Fruit fly (Drosophila melanogaster) whole organism, embryonic: Measurements from ENCODE around the gene Cad88C.

Source experiments
- Asciz ChIP-seq: fragments of 200-800 bp; sonication (Bioruptor generic); optimal IDR thresholded peaks from 2 replicates; lab custom pipeline; 2017; ENCODE audit warnings: missing biosample characterization, mild to moderate bottlenecking, missing genetic modification characterization, missing genetic modification reagents
- Awh ChIP-seq: fragments of 200-800 bp; sonication (Bioruptor generic); IDR thresholded peaks from 2 replicates; pipeline ENCODE4, ENCODE4 v1.3.6; 2022; ENCODE audit warnings: missing biosample characterization, missing genetic modification characterization
- BtbVII ChIP-seq: fragments of 200-800 bp; sonication (Bioruptor generic); optimal IDR thresholded peaks from 3 replicates; lab custom pipeline; 2017; ENCODE audit warnings: missing biosample characterization, mild to moderate bottlenecking, missing genetic modification characterization
- Bteb2 ChIP-seq: fragments of 200-800 bp; sonication (Bioruptor generic); optimal IDR thresholded peaks from 2 replicates; lab custom pipeline; 2016; ENCODE audit warnings: missing biosample characterization, missing genetic modification characterization
- CG10654 ChIP-seq: fragments of 200-800 bp; sonication (Bioruptor generic); optimal IDR thresholded peaks from 2 replicates; lab custom pipeline; 2016; ENCODE audit warnings: missing biosample characterization, missing genetic modification characterization
- CG12155 ChIP-seq: fragments of 200-800 bp; sonication (Bioruptor generic); optimal IDR thresholded peaks from 3 replicates; lab custom pipeline; 2016; ENCODE audit warnings: missing biosample characterization, missing genetic modification characterization
- CG14441 ChIP-seq: fragments of 200-800 bp; sonication (Bioruptor generic); IDR thresholded peaks from 2 replicates; pipeline ENCODE4 v1.3.6; 2022; ENCODE audit warnings: missing biosample characterization, missing genetic modification characterization
- CG14710 ChIP-seq: fragments of 200-800 bp; sonication (Bioruptor generic); optimal IDR thresholded peaks from 3 replicates; lab custom pipeline; 2019; ENCODE audit warnings: missing biosample characterization, mild to moderate bottlenecking, missing genetic modification characterization, moderate library complexity
- CG15514 ChIP-seq: fragments of 200-800 bp; sonication (Bioruptor generic); optimal IDR thresholded peaks from 3 replicates; lab custom pipeline; 2017; ENCODE audit warnings: missing biosample characterization, missing genetic modification characterization, mild to moderate bottlenecking, moderate library complexity, missing genetic modification reagents
- CG17385 ChIP-seq: fragments of 200-800 bp; sonication (Bioruptor generic); optimal IDR thresholded peaks from 3 replicates; lab custom pipeline; 2018; ENCODE audit warnings: missing biosample characterization, mild to moderate bottlenecking, missing genetic modification characterization
- CG17612 ChIP-seq: fragments of 200-800 bp; sonication (Bioruptor generic); IDR thresholded peaks from 2 replicates; pipeline ENCODE4 v1.3.6; 2022; ENCODE audit warnings: missing biosample characterization, missing genetic modification characterization
- CG2199 ChIP-seq: fragments of 200-800 bp; sonication (Bioruptor generic); IDR thresholded peaks from 3 replicates; pipeline ENCODE4 v1.3.6; 2022; ENCODE audit warnings: missing biosample characterization, missing genetic modification characterization
- CG31441 ChIP-seq: fragments of 200-800 bp; sonication (Bioruptor generic); IDR thresholded peaks from 2 replicates; pipeline ENCODE4 v1.3.6; 2022; ENCODE audit warnings: missing biosample characterization, missing genetic modification characterization
- CG6254 ChIP-seq: fragments of 200-800 bp; sonication (Bioruptor generic); optimal IDR thresholded peaks from 3 replicates; lab custom pipeline; 2017; ENCODE audit warnings: mild to moderate bottlenecking, missing biosample characterization, missing genetic modification reagents, missing genetic modification characterization
- CG6689 ChIP-seq: fragments of 200-800 bp; sonication (Bioruptor generic); IDR thresholded peaks from 2 replicates; pipeline ENCODE4 v1.3.6; 2022; ENCODE audit warnings: missing biosample characterization, missing genetic modification characterization
- CG6765 ChIP-seq: fragments of 200-800 bp; sonication (Bioruptor generic); optimal IDR thresholded peaks from 3 replicates; lab custom pipeline; 2017; ENCODE audit warnings: missing biosample characterization, mild to moderate bottlenecking, missing genetic modification characterization
- CG7745 ChIP-seq: fragments of 200-800 bp; sonication (Bioruptor generic); optimal IDR thresholded peaks from 2 replicates; lab custom pipeline; 2018; ENCODE audit warnings: missing biosample characterization, mild to moderate bottlenecking, missing genetic modification characterization, moderate library complexity
- CG8478 ChIP-seq: fragments of >200 bp; optimal IDR thresholded peaks from 2 replicates; lab custom pipeline; 2018
- CG9437 ChIP-seq: fragments of 200-800 bp; sonication (Bioruptor generic); optimal IDR thresholded peaks from 2 replicates; lab custom pipeline; 2018; ENCODE audit warnings: missing biosample characterization, mild to moderate bottlenecking, missing genetic modification characterization
- Dfd ChIP-seq, 2 experiments: fragments of >200 bp; optimal IDR thresholded peaks; 2 replicates each; lab custom pipeline; 2017; ENCODE audit warnings: missing biosample characterization in 2 of 2, missing genetic modification characterization in 2 of 2
- Dll ChIP-seq: fragments of 200-800 bp; sonication (Bioruptor generic); IDR thresholded peaks from 4 replicates; pipeline ENCODE4 v1.3.6; 2022; ENCODE audit warnings: missing biosample characterization, missing genetic modification characterization; ENCODE audit not compliant: partially characterized antibody
- ERR ChIP-seq: fragments of 200-800 bp; sonication (Bioruptor generic); optimal IDR thresholded peaks from 2 replicates; lab custom pipeline; 2016; ENCODE audit warnings: missing biosample characterization, missing genetic modification characterization
- Gsc ChIP-seq: fragments of 200-800 bp; sonication (Bioruptor generic); IDR thresholded peaks from 2 replicates; pipeline ENCODE4 v1.3.6; 2022; ENCODE audit warnings: missing biosample characterization, missing genetic modification characterization
- H2.0 ChIP-seq: fragments of 200-800 bp; sonication (Bioruptor generic); IDR thresholded peaks from 2 replicates; pipeline ENCODE4 v1.3.6; 2022; ENCODE audit warnings: missing biosample characterization, missing genetic modification characterization
- Hr78 ChIP-seq, 2 experiments: fragments of 200-800 bp in 1 of 2; fragments of >200 bp in 1 of 2; sonication (Bioruptor generic) in 1 of 2; optimal IDR thresholded peaks; 2 replicates each; lab custom pipeline; 2017 to 2019; ENCODE audit warnings: missing biosample characterization in 2 of 2, missing genetic modification characterization in 2 of 2, mild to moderate bottlenecking in 1 of 2, moderate library complexity in 1 of 2
- Med ChIP-seq: fragments of 200-800 bp; sonication (Bioruptor generic); peaks from one replicate; lab custom pipeline; 2016; ENCODE audit warnings: missing biosample characterization, missing genetic modification characterization, mild to moderate bottlenecking, inconsistent platforms, moderate library complexity
- PHDP ChIP-seq: fragments of 200-800 bp; sonication (Bioruptor generic); optimal IDR thresholded peaks from 3 replicates; lab custom pipeline; 2018; ENCODE audit warnings: missing biosample characterization, mild to moderate bottlenecking, missing genetic modification characterization, moderate library complexity
- Six4 ChIP-seq: fragments of 200-800 bp; sonication (Bioruptor generic); optimal IDR thresholded peaks from 2 replicates; lab custom pipeline; 2016; ENCODE audit warnings: missing biosample characterization, missing genetic modification characterization
- Sox102F ChIP-seq: fragments of 200-800 bp; sonication (Bioruptor generic); optimal IDR thresholded peaks from 2 replicates; lab custom pipeline; 2018; ENCODE audit warnings: missing biosample characterization, mild to moderate bottlenecking, missing genetic modification characterization, moderate library complexity
- Sry-δ ChIP-seq: fragments of 200-800 bp; sonication (Bioruptor generic); optimal IDR thresholded peaks from 2 replicates; lab custom pipeline; 2016; ENCODE audit warnings: missing biosample characterization, missing genetic modification characterization
- Tbp ChIP-seq: fragments of >200 bp; optimal IDR thresholded peaks from 2 replicates; lab custom pipeline; 2018; ENCODE audit warnings: missing biosample characterization, missing genetic modification characterization
- ato ChIP-seq: fragments of 200-800 bp; sonication (Bioruptor generic); IDR thresholded peaks from 2 replicates; pipeline ENCODE4 v1.3.6; 2022; ENCODE audit warnings: missing biosample characterization, missing genetic modification characterization; ENCODE audit not compliant: partially characterized antibody
- az2 ChIP-seq: fragments of 200-800 bp; sonication (Bioruptor generic); optimal IDR thresholded peaks from 3 replicates; lab custom pipeline; 2016; ENCODE audit warnings: missing biosample characterization, missing genetic modification characterization
- bab2 ChIP-seq: fragments of 200-800 bp; sonication (Bioruptor generic); optimal IDR thresholded peaks from 2 replicates; lab custom pipeline; 2016; ENCODE audit warnings: missing biosample characterization, missing genetic modification characterization
- bbx ChIP-seq: fragments of 200-800 bp; sonication (Bioruptor generic); IDR thresholded peaks from 2 replicates; pipeline ENCODE4 v1.3.6; 2022; ENCODE audit warnings: missing biosample characterization, missing genetic modification characterization; ENCODE audit not compliant: partially characterized antibody
- btn ChIP-seq: fragments of 200-800 bp; sonication (Bioruptor generic); optimal IDR thresholded peaks from 2 replicates; lab custom pipeline; 2016; ENCODE audit warnings: missing biosample characterization, missing genetic modification characterization
- cas ChIP-seq: fragments of 200-800 bp; sonication (Bioruptor generic); IDR thresholded peaks from 2 replicates; pipeline ENCODE4 v1.3.6; 2022; ENCODE audit warnings: missing biosample characterization, missing genetic modification characterization
- chm ChIP-seq: fragments of 200-800 bp; sonication (Bioruptor generic); IDR thresholded peaks from 2 replicates; pipeline ENCODE4 v1.3.6; 2022; ENCODE audit warnings: missing biosample characterization, missing genetic modification characterization
- fd64A ChIP-seq: fragments of 200-800 bp; sonication (Bioruptor generic); optimal IDR thresholded peaks from 3 replicates; lab custom pipeline; 2018; ENCODE audit warnings: missing biosample characterization, mild to moderate bottlenecking, missing genetic modification characterization
- fru ChIP-seq: fragments of >200 bp; optimal IDR thresholded peaks from 2 replicates; lab custom pipeline; 2017
- ftz-f1 ChIP-seq: fragments of 200-800 bp; sonication (Bioruptor generic); optimal IDR thresholded peaks from 2 replicates; lab custom pipeline; 2016; ENCODE audit warnings: missing biosample characterization, missing genetic modification characterization
- gce ChIP-seq: fragments of 200-800 bp; sonication (Bioruptor generic); IDR thresholded peaks from 3 replicates; pipeline ENCODE4 v1.3.6; 2022; ENCODE audit warnings: missing biosample characterization, missing genetic modification characterization
- gcm2 ChIP-seq: fragments of 200-800 bp; sonication (Bioruptor generic); optimal IDR thresholded peaks from 2 replicates; lab custom pipeline; 2016; ENCODE audit warnings: missing biosample characterization, missing genetic modification characterization
- grn ChIP-seq: fragments of 200-800 bp; sonication (Bioruptor generic); optimal IDR thresholded peaks from 3 replicates; lab custom pipeline; 2017; ENCODE audit warnings: missing biosample characterization, missing genetic modification characterization
- her ChIP-seq: fragments of 200-800 bp; sonication (Bioruptor generic); optimal IDR thresholded peaks from 2 replicates; lab custom pipeline; 2016; ENCODE audit warnings: missing biosample characterization, missing genetic modification characterization
- hkb ChIP-seq, 2 experiments: fragments of 200-800 bp in 1 of 2; fragments of >200 bp in 1 of 2; sonication (Bioruptor generic) in 1 of 2; IDR thresholded peaks in 1 of 2; optimal IDR thresholded peaks in 1 of 2; 2 replicates each; pipeline versions ENCODE4 v1.3.6 to Lab custom; 2017 to 2022; ENCODE audit warnings: missing biosample characterization in 1 of 2, missing genetic modification characterization in 1 of 2
- ro ChIP-seq: fragments of 200-800 bp; sonication (Bioruptor generic); IDR thresholded peaks from 2 replicates; pipeline ENCODE4 v1.3.6; 2022; ENCODE audit warnings: missing biosample characterization, missing genetic modification characterization
- sna ChIP-seq: fragments of 200-800 bp; sonication (Bioruptor generic); IDR thresholded peaks from 2 replicates; pipeline ENCODE4 v1.3.6; 2022; ENCODE audit warnings: missing biosample characterization, missing genetic modification characterization; ENCODE audit not compliant: partially characterized antibody
- toy ChIP-seq: fragments of 200-800 bp; sonication (Bioruptor generic); IDR thresholded peaks from 2 replicates; pipeline ENCODE4 v1.3.6; 2022; ENCODE audit warnings: missing biosample characterization, missing genetic modification characterization
- zfh1 ChIP-seq: fragments of 200-800 bp; sonication (Bioruptor generic); IDR thresholded peaks from 3 replicates; pipeline ENCODE4 v1.3.6; 2022; ENCODE audit warnings: missing biosample characterization, missing genetic modification characterization

Cad88C gene

DNA sequence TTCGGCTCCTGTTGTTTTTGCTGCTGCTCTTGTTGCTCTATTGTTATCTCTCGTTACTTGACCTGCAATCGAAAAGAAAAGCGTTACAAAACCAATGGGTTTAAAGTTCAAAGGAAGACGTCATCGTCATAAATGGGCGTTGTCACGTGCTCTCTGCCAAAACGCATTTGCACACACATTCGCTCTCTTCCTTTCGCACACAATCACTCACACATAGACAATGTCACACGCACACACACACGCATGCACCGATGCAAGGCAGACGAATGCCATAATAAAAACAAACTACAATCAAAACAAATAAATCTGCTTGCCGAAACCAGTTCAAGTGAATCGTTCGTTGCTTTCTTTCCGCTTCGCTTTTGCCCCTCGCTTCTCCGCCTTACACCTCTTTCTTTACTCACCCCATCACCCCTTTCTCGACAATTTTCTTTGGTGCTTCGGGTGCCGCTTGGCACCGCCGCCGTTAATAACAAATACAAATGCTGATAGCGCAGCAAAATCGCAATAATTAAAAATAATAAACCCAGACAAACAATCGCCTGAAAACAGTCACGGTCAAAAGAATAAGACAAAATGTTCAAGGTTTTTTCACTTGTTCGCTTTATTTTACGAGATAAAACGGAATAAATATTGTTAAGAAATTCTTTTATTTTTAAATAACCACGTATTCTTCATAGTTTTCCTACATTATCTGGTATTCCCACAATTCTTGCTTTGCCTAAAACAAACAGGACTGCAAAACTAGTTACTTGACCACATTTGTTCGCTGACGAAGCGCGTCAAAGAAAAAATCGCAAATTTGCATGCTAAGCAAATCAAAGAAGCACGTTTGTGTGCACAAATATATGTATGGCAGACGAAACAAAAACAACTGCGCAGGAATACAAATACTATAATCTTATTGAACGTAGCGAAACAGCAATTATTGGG lies 19.3 kb downstream of the Cad88C start (continued):
- TF ChIP-seq btn (no peak), hkb (optimal IDR thresholded peaks at IDR 0.05; lab: Kevin White, UChicago) (no peak), hkb (GFP tag; IDR thresholded peaks at IDR 0.05; lab: Robert Waterston, UW) (no peak), Bteb2 (GFP tag; lab: Kevin White, UChicago) (no peak), Awh (GFP tag; lab: Robert Waterston, UW) (no peak), gcm2 (GFP tag; lab: Kevin White, UChicago) (no peak), CG17612 (no peak), az2 (GFP tag; lab: Kevin White, UChicago) (no peak), CG17385 (GFP tag; lab: Kevin White, UChicago) (no peak), Tbp (GFP tag; lab: Kevin White, UChicago) (no peak), CG14441 (GFP tag; lab: Robert Waterston, UW) (no peak), Med (GFP tag; lab: Kevin White, UChicago) (peak; percentile 62), fru (lab: Kevin White, UChicago) (no peak), cas (no peak), Asciz (peak; percentile 24), Hr78 (GFP tag; optimal IDR thresholded peaks at IDR 0.05; lab: Kevin White, UChicago) (no peak), CG14710 (tag; lab: Kevin White, UChicago) (no peak), PHDP (tag; lab: Kevin White, UChicago) (no peak), BtbVII (GFP tag; lab: Kevin White, UChicago) (peak; percentile 36), ftz-f1 (GFP tag; lab: Kevin White, UChicago) (peak; percentile 8), Sox102F (GFP tag; lab: Kevin White, UChicago) (no peak), CG7745 (no peak), zfh1 (no peak), H2.0 (GFP tag; lab: Robert Waterston, UW) (no peak), her (no peak), bab2 (GFP tag; lab: Kevin White, UChicago) (peak; percentile 24), Dfd (GFP tag; optimal IDR thresholded peaks at IDR 0.05; lab: Kevin White, UChicago) (no peak), sna (GFP tag; lab: Robert Waterston, UW) (no peak), CG10654 (GFP tag; lab: Kevin White, UChicago) (no peak), Gsc (GFP tag; lab: Robert Waterston, UW) (no peak), ato (no peak), CG6765 (GFP tag; lab: Kevin White, UChicago) (peak; percentile 38), CG12155 (GFP tag; lab: Kevin White, UChicago) (peak; percentile 26), gce (GFP tag; lab: Robert Waterston, UW) (no peak), CG6254 (GFP tag; lab: Kevin White, UChicago) (peak; percentile 2), CG2199 (GFP tag; lab: Robert Waterston, UW) (no peak), ro (GFP tag; lab: Robert Waterston, UW) (no peak), ERR (GFP tag; lab: Kevin White, UChicago) (no peak), CG8478 (no peak), grn (no peak), Dll (GFP tag; lab: Robert Waterston, UW) (no peak), bbx (GFP tag; lab: Robert Waterston, UW) (no peak), CG31441 (GFP tag; lab: Robert Waterston, UW) (no peak), fd64A (GFP tag; lab: Kevin White, UChicago) (peak; percentile 9), CG6689 (no peak), chm (no peak), toy (no peak), Sry-δ (GFP tag; lab: Kevin White, UChicago) (no peak), Six4 (no peak), CG15514 (GFP tag; lab: Kevin White, UChicago) (no peak), CG9437 (GFP tag; lab: Kevin White, UChicago) (no peak)
